Worm (Caenorhabditis elegans) whole organism, L1 larva: ENCODE measurements around the gene M7.12.

Experiments used
- alr-1 ChIP-seq: fragments of 200-800 bp; sonication (Bioruptor generic); optimal IDR thresholded peaks from 2 replicates; lab custom pipeline; 2018; ENCODE audit warnings: borderline replicate concordance, mild to moderate bottlenecking, missing genetic modification characterization, missing compliant biosample characterization
- dpl-1 ChIP-seq, 3 experiments: fragments of 150-350 bp in 2 of 3; sonication (generic microtip) in 1 of 3; optimal IDR thresholded peaks; 2 replicates each; lab custom pipeline; 2014 to 2017; ENCODE audit warnings: missing biosample characterization in 3 of 3, missing genetic modification characterization in 3 of 3, missing genetic modification reagents in 3 of 3
- fos-1 ChIP-seq: fragments of 150-350 bp; optimal IDR thresholded peaks from 2 replicates; lab custom pipeline; 2014; ENCODE audit warnings: missing biosample characterization, missing genetic modification characterization
- lin-13 ChIP-seq: fragments of 150-350 bp; optimal IDR thresholded peaks from 2 replicates; lab custom pipeline; 2014; ENCODE audit warnings: missing biosample characterization, missing genetic modification reagents, missing genetic modification characterization
- lin-14 ChIP-seq: fragments of 200-800 bp; sonication (Bioruptor generic); optimal IDR thresholded peaks from 2 replicates; lab custom pipeline; 2018; ENCODE audit warnings: mild to moderate bottlenecking, missing genetic modification characterization, moderate library complexity, missing compliant biosample characterization
- nhr-11 ChIP-seq: fragments of 150-350 bp; optimal IDR thresholded peaks from 2 replicates; lab custom pipeline; 2014; ENCODE audit warnings: missing biosample characterization, missing genetic modification characterization
- nhr-28 ChIP-seq: fragments of 150-350 bp; optimal IDR thresholded peaks from 2 replicates; lab custom pipeline; 2014; ENCODE audit warnings: missing biosample characterization, missing genetic modification characterization
- nhr-76 ChIP-seq: sonication (generic microtip); optimal IDR thresholded peaks from 2 replicates; lab custom pipeline; 2017; ENCODE audit warnings: missing biosample characterization, missing genetic modification characterization

- TF ChIP-seq lin-13 (GFP tag; lab: Kevin White, UChicago), result no peak
- TF ChIP-seq alr-1, result no peak
- no peak for TF ChIP-seq fos-1
- TF ChIP-seq dpl-1 (GFP tag; optimal IDR thresholded peaks at IDR 0.05; lab: Kevin White, UChicago), result no peak
- TF ChIP-seq lin-14 (GFP tag; lab: Kevin White, UChicago), result no peak
- no peak for TF ChIP-seq nhr-11 (tag; lab: Kevin White, UChicago)
- TF ChIP-seq nhr-28 (tag; lab: Kevin White, UChicago), result no peak
- no peak for TF ChIP-seq nhr-76 (tag; lab: Kevin White, UChicago)
These were observed 45.8 kb downstream of the M7.12 start for ce11 chrIV:11051963-11052362.
